Worm (Caenorhabditis elegans): ENCODE results near the gene ttr-12.
"Not testable (repeated sequence)": the region's sequence is repeated elsewhere in the genome, so short reads cannot be mapped to it uniquely, and the experiment has no call there.

ttr-12 gene

ce11 chrV:20568995-20569394, 39.6 kb downstream of the ttr-12 start, which contains the start of gene F26F2.4:
Gene F26F2.4, plus strand, starts transcription at chrV:20569295.
- TF ChIP-seq npax-4, elt-2, ceh-18 (tag; optimal IDR thresholded peaks at IDR 0.05): not testable (repeated sequence)

DNA sequence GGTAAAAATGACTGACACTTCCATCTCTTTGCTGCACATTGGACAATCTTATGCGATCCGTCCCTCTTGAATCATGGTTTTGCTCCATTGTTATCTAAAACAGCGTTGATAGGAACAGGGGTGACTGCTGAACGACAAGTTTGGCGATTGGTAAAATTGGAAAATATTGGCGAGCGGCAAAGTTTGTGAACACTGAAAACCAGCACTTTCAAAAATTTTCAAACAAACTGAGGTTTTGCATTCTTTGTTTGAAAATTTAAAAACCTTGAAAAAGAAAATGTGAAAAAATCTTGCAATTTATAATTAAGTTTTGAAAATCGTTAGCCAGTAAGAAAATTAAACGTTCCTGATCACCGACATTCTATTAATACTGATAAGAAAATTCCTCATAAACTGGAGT, 42.1 kb downstream of the ttr-12 start, which contains the start of gene F26F2.3:
F26F2.3 (minus strand) TSS at position 101 of the 400 bp plus-strand sequence.
- no peak for TF ChIP-seq ceh-22 (tag; optimal IDR thresholded peaks at IDR 0.05)
- no peak for TF ChIP-seq K09A11.1 (tag; optimal IDR thresholded peaks at IDR 0.05; ENCODE audit: insufficient read depth)
- no peak for TF ChIP-seq fax-1 (tag; optimal IDR thresholded peaks at IDR 0.05)
- TF ChIP-seq pha-2 (tag; optimal IDR thresholded peaks at IDR 0.05), result no peak

- TF ChIP-seq C08G9.2, madf-2, sdc-2 (tag; optimal IDR thresholded peaks at IDR 0.05): not testable (repeated sequence)
Measured at ce11 chrV:20564054-20564453, 44.5 kb downstream of the ttr-12 start, which contains the start of gene F26F2.13. Gene F26F2.13, plus strand, starts transcription at chrV:20564354.

- TF ChIP-seq lin-11 (tag; optimal IDR thresholded peaks at IDR 0.05) (no peak), gmeb-2 (tag; optimal IDR thresholded peaks at IDR 0.05) (no peak), ceh-14 (tag; optimal IDR thresholded peaks at IDR 0.05) (no peak), ets-4 (tag; optimal IDR thresholded peaks at IDR 0.05) (no peak), elt-2 (tag; optimal IDR thresholded peaks at IDR 0.05) (no peak), F13H6.1 (tag; optimal IDR thresholded peaks at IDR 0.05) (no peak), hlh-13 (GFP tag; optimal IDR thresholded peaks at IDR 0.05) (no peak), unc-86 (tag; optimal IDR thresholded peaks at IDR 0.05) (no peak), pqm-1 (tag; optimal IDR thresholded peaks at IDR 0.05) (no peak), ceh-45 (GFP tag; IDR thresholded peaks at IDR 0.05) (no peak), ref-2 (tag; optimal IDR thresholded peaks at IDR 0.05) (no peak), dve-1 (tag; optimal IDR thresholded peaks at IDR 0.05) (no peak)
Measured at ce11 chrV:20561795-20562194, 46.8 kb downstream of the ttr-12 start, which contains the start of gene F26F2.1. Gene F26F2.1, minus strand, starts transcription at chrV:20561895.

DNA sequence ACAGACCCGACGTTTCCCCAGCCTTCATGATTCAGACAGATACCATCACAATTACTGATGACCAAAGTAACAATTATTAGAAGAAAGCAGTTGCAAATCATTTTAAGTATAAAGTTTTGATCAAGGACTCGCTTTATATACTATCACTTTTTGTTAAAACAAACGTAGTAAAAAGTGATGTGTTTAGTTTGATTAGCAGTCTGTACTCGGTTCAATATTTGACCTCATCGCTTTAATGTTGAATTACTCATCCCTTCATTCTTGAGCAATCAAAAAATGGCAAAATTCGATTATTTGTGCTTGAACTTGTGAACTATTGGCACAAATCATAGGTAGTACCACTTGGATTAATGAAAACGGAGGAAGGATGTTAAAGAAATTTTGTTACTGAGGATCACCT, 50.3 kb downstream of the ttr-12 start, which contains the start of gene abf-4:
abf-4 (minus strand) TSS at position 101 of the 400 bp plus-strand sequence.
- no peak for TF ChIP-seq C08G9.2 (tag; optimal IDR thresholded peaks at IDR 0.05)
- no peak for TF ChIP-seq nhr-232 (tag; optimal IDR thresholded peaks at IDR 0.05)
- no peak for TF ChIP-seq hlh-15 (tag; optimal IDR thresholded peaks at IDR 0.05)
- TF ChIP-seq eyg-1 (tag; optimal IDR thresholded peaks at IDR 0.05), result no peak
- no peak for TF ChIP-seq K02D7.2 (tag; optimal IDR thresholded peaks at IDR 0.05)
- TF ChIP-seq unc-42 (tag; optimal IDR thresholded peaks at IDR 0.05), result no peak
- no peak for TF ChIP-seq unc-55 (GFP tag; optimal IDR thresholded peaks at IDR 0.05)
- TF ChIP-seq lin-11 (tag; optimal IDR thresholded peaks at IDR 0.05), result no peak
- no peak for TF ChIP-seq pros-1 (tag; optimal IDR thresholded peaks at IDR 0.05)
- TF ChIP-seq tbx-2 (tag; optimal IDR thresholded peaks at IDR 0.05), result no peak
- TF ChIP-seq che-1 (tag; optimal IDR thresholded peaks at IDR 0.05), result no peak
- no peak for TF ChIP-seq C38D4.7 (GFP tag; optimal IDR thresholded peaks at IDR 0.05)
- no peak for TF ChIP-seq rnt-1 (tag; optimal IDR thresholded peaks at IDR 0.05)
- TF ChIP-seq pag-3 (tag; optimal IDR thresholded peaks at IDR 0.05; ENCODE audit: borderline replicate concordance), result no peak
- TF ChIP-seq K09A11.1 (tag; optimal IDR thresholded peaks at IDR 0.05; ENCODE audit: insufficient read depth), result no peak
- TF ChIP-seq pha-2 (tag; optimal IDR thresholded peaks at IDR 0.05), result no peak
- no peak for TF ChIP-seq unc-3 (GFP tag; conservative IDR thresholded peaks at IDR 0.05)
- no peak for TF ChIP-seq unc-3 (tag; optimal IDR thresholded peaks at IDR 0.05)

Data from whole organism, late embryonic.